Worm (Caenorhabditis elegans) whole organism, mixed stage, embryonic: ENCODE results near the gene C50B6.9.

Experiments
- bed-3 ChIP-seq: fragments of 200-800 bp; sonication (Bioruptor generic); optimal IDR thresholded peaks from 3 replicates; lab custom pipeline; 2018; ENCODE audit warnings: mild to moderate bottlenecking, missing genetic modification characterization, moderate library complexity, missing compliant biosample characterization
- blmp-1 ChIP-seq: fragments of 150-350 bp; optimal IDR thresholded peaks from 2 replicates; lab custom pipeline; 2014; ENCODE audit warnings: missing biosample characterization, missing genetic modification characterization
- ceh-39 ChIP-seq: fragments of 150-350 bp; optimal IDR thresholded peaks from 2 replicates; lab custom pipeline; 2014; ENCODE audit warnings: missing biosample characterization, missing genetic modification characterization
- ceh-43 ChIP-seq: fragments of 200-800 bp; sonication (Bioruptor generic); optimal IDR thresholded peaks from 2 replicates; lab custom pipeline; 2018; ENCODE audit warnings: mild to moderate bottlenecking, missing genetic modification characterization, moderate library complexity, missing compliant biosample characterization
- ceh-83 ChIP-seq: fragments of 200-800 bp; sonication (Bioruptor generic); optimal IDR thresholded peaks from 2 replicates; lab custom pipeline; 2018; ENCODE audit warnings: mild to moderate bottlenecking, missing genetic modification characterization, missing compliant biosample characterization
- cnd-1 ChIP-seq: fragments of 200-800 bp; sonication (Bioruptor generic); optimal IDR thresholded peaks from 2 replicates; lab custom pipeline; 2018; ENCODE audit warnings: mild to moderate bottlenecking, missing genetic modification characterization, missing compliant biosample characterization
- flh-1 ChIP-seq: fragments of 200-800 bp; sonication (Bioruptor generic); optimal IDR thresholded peaks from 2 replicates; lab custom pipeline; 2018; ENCODE audit warnings: mild to moderate bottlenecking, missing genetic modification characterization, moderate library complexity, missing compliant biosample characterization
- ham-2 ChIP-seq: fragments of 200-800 bp; sonication (Bioruptor generic); optimal IDR thresholded peaks from 2 replicates; lab custom pipeline; 2018; ENCODE audit warnings: mild to moderate bottlenecking, missing genetic modification characterization, missing compliant biosample characterization
- hlh-1 ChIP-seq: fragments of 150-350 bp; optimal IDR thresholded peaks from 2 replicates; lab custom pipeline; 2014; ENCODE audit warnings: missing biosample characterization, missing genetic modification reagents, missing genetic modification characterization
- lin-13 ChIP-seq: fragments of 150-350 bp; optimal IDR thresholded peaks from 2 replicates; lab custom pipeline; 2014; ENCODE audit warnings: missing biosample characterization, missing genetic modification characterization
- lin-32 ChIP-seq: fragments of 200-800 bp; sonication (Bioruptor generic); optimal IDR thresholded peaks from 2 replicates; lab custom pipeline; 2018; ENCODE audit warnings: mild to moderate bottlenecking, missing genetic modification characterization, missing compliant biosample characterization
- lsy-2 ChIP-seq: fragments of 150-350 bp; optimal IDR thresholded peaks from 2 replicates; lab custom pipeline; 2014; ENCODE audit warnings: missing biosample characterization, missing genetic modification characterization
- mab-5 ChIP-seq: fragments of 150-350 bp; optimal IDR thresholded peaks from 2 replicates; lab custom pipeline; 2014; ENCODE audit warnings: missing biosample characterization, missing genetic modification characterization
- mep-1 ChIP-seq: fragments of 150-350 bp; optimal IDR thresholded peaks from 2 replicates; lab custom pipeline; 2017; ENCODE audit warnings: missing biosample characterization, missing genetic modification reagents, missing genetic modification characterization, inconsistent platforms
- mls-2 ChIP-seq: sonication (generic microtip); optimal IDR thresholded peaks from 2 replicates; lab custom pipeline; 2016; ENCODE audit warnings: mild to moderate bottlenecking, missing genetic modification characterization, moderate library complexity, missing compliant biosample characterization
- nhr-12 ChIP-seq: fragments of 150-350 bp; optimal IDR thresholded peaks from 2 replicates; lab custom pipeline; 2014; ENCODE audit warnings: missing biosample characterization, missing genetic modification characterization
- nhr-2 ChIP-seq: fragments of 150-350 bp; optimal IDR thresholded peaks from 2 replicates; lab custom pipeline; 2014; ENCODE audit warnings: missing biosample characterization, missing genetic modification characterization
- nhr-28 ChIP-seq: fragments of 150-350 bp; optimal IDR thresholded peaks from 2 replicates; lab custom pipeline; 2014; ENCODE audit warnings: missing biosample characterization, missing genetic modification characterization
- nhr-76 ChIP-seq: sonication (generic microtip); optimal IDR thresholded peaks from 2 replicates; lab custom pipeline; 2017; ENCODE audit warnings: missing biosample characterization, missing genetic modification characterization
- pha-4 ChIP-seq: fragments of 150-350 bp; optimal IDR thresholded peaks from 2 replicates; lab custom pipeline; 2018; ENCODE audit warnings: missing biosample characterization, missing genetic modification reagents, missing genetic modification characterization
- sem-2 ChIP-seq: fragments of 200-800 bp; sonication (Bioruptor generic); optimal IDR thresholded peaks from 2 replicates; lab custom pipeline; 2018; ENCODE audit warnings: mild to moderate bottlenecking, missing genetic modification characterization, missing compliant biosample characterization
- snpc-4 ChIP-seq: fragments of 150-350 bp; optimal IDR thresholded peaks from 2 replicates; lab custom pipeline; 2014; ENCODE audit warnings: missing biosample characterization, missing genetic modification characterization
- sptf-1 ChIP-seq: sonication (generic microtip); optimal IDR thresholded peaks from 2 replicates; lab custom pipeline; 2017; ENCODE audit warnings: mild to moderate bottlenecking, missing genetic modification characterization, moderate library complexity, missing compliant biosample characterization
- tbx-8 ChIP-seq: fragments of 200-800 bp; sonication (Bioruptor generic); optimal IDR thresholded peaks from 2 replicates; lab custom pipeline; 2018; ENCODE audit warnings: mild to moderate bottlenecking, missing genetic modification characterization, moderate library complexity, missing compliant biosample characterization
- unc-120 ChIP-seq: sonication (generic microtip); optimal IDR thresholded peaks from 2 replicates; lab custom pipeline; 2017; ENCODE audit warnings: missing genetic modification characterization, missing compliant biosample characterization; ENCODE audit not compliant: poor library complexity, severe bottlenecking
- unc-39 ChIP-seq: fragments of 150-350 bp; optimal IDR thresholded peaks from 2 replicates; lab custom pipeline; 2014; ENCODE audit warnings: missing biosample characterization, missing genetic modification characterization
- unc-62 ChIP-seq: fragments of 150-350 bp; optimal IDR thresholded peaks from 2 replicates; lab custom pipeline; 2014; ENCODE audit warnings: missing biosample characterization, missing genetic modification reagents, missing genetic modification characterization
- zip-8 ChIP-seq: fragments of 150-350 bp; optimal IDR thresholded peaks from 2 replicates; lab custom pipeline; 2014; ENCODE audit warnings: missing biosample characterization, missing genetic modification characterization

C50B6.9 gene

DNA sequence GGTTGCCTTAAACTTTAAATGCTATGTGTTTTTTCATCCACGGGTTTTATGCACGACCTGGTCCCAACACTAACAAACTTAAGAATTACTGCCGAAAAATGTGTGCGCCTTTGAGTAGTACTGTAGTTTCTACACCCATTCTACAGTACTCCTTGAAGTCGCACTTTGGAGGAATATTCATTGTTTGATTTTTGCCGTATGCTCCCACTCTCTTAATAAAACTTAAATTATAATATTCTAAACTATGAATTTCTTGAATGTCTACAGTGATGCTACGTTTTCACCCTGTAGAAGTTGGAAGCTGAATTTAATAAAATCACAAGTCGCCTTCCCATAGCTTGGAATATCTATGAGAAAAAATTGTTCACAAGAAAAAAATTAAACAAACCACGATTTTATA, 26.4 kb upstream of the C50B6.9 start:
- no peak for TF ChIP-seq snpc-4 (tag; lab: Kevin White, UChicago)
- no peak for TF ChIP-seq unc-62 (GFP tag; lab: Kevin White, UChicago)
- TF ChIP-seq zip-8 (tag; lab: Kevin White, UChicago), result no peak
- no peak for TF ChIP-seq mab-5
- TF ChIP-seq blmp-1, result no peak
- TF ChIP-seq mls-2 (tag; lab: Kevin White, UChicago), result no peak
- TF ChIP-seq unc-39 (tag; lab: Kevin White, UChicago), result no peak
- TF ChIP-seq nhr-12 (tag; lab: Kevin White, UChicago), result no peak
- TF ChIP-seq, all 35 proteins: peak for 0

DNA sequence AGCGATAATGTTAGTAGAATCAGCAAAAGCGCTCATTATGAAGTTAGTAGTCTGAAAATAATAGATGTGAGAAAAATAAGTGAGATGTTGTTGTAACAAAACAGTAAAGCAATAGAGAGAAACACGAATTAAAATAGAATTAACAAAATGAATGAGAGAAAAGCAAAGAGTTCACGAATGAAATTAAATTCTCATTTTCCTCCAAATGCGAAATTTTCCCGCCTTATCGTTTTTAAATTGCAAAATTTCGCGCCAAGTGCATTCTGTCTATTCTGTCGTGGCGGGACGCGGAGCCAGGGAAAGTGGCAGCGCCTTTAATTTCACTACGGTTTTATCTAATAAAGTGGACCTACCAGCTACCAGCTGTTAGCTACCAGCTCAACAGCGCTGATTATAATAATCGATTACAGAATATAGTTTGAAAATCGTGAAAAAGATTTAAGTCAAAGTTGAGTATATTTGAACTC, 23.9 kb upstream of the C50B6.9 start, which contains the start of gene nasp-2:
nasp-2 (minus strand) TSS at position 51 of the 467 bp plus-strand sequence.
- TF ChIP-seq bed-3 (GFP tag; lab: Kevin White, UChicago) (no peak), unc-62 (GFP tag; lab: Kevin White, UChicago) (no peak), sem-2 (GFP tag; lab: Kevin White, UChicago) (no peak), unc-120 (no peak), unc-39 (tag; lab: Kevin White, UChicago) (no peak), lsy-2 (tag; lab: Kevin White, UChicago) (no peak), pha-4 (tag; lab: Kevin White, UChicago) (no peak)

DNA sequence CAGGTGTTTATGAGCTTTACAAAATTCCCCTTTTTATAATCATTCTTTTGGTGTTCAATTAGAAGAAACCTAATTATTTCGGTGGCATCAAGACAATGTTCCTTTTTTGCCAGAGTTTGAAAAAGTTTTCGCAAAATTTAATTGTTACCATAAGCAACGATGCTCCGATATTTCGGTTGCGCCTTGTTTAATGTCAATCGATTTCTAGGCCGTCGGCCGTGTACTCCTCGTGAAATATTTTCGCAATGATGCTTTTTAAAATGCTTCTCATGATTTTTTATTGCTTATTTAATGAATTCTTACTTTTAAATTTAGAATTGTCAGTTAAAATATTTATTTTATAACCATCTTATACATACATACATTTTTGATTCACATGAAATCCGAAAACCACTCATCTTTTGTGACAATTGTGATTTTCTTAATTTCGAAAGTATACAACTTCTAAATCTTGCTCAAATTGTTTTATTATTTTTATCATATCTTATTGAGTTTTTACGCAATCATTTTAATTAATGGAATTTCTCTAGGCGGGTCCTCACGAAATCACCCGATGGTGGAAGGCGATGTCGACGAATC, 23.0 kb upstream of the C50B6.9 start, which contains the start of gene C50B6.3:
C50B6.3 (plus strand) TSS at position 529 of the 579 bp plus-strand sequence.
- peak; percentile 31 for TF ChIP-seq ceh-39
- no peak for TF ChIP-seq tbx-8
- TF ChIP-seq pha-4 (tag; lab: Kevin White, UChicago), result peak; percentile 17
- peak; percentile 57 for TF ChIP-seq mep-1
- no peak for TF ChIP-seq ceh-43 (GFP tag; lab: Kevin White, UChicago)
- TF ChIP-seq lsy-2 (tag; lab: Kevin White, UChicago), result peak; percentile 62
- TF ChIP-seq lin-13 (tag; lab: Kevin White, UChicago), result peak; percentile 25

DNA sequence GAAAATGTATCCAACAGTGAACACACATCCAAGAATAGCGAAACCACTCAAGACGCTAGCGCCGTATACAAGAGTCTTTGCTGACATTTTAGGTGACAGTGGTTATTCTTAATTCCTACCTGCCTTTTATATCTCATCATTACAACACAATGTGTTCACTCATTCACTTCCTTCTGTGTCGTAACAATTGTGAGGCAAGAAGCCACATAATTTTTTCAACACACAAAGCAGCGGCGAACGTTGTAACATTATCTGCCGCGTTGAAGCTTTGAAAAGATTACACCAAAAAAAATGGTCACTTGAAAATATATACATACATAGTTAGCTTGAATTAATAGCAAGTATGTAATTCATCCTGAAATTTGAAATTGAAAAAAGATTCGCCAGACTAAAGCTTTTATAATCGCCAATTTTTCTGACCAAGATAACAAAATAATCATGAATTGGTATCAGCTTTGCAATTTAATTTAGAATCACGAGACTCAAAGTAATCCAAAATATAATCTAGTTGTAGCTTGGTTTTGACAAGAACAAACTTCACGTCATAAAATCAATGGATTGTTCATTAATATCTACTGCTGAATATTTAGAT, 18.2 kb upstream of the C50B6.9 start, which contains the start of the genes col-161 and srh-18:
col-161 (minus strand) TSS at position 101 of the 592 bp plus-strand sequence.
srh-18 (plus strand) TSS at position 542 of the 592 bp plus-strand sequence.
- no peak for TF ChIP-seq sem-2 (GFP tag; lab: Kevin White, UChicago)
- TF ChIP-seq lsy-2 (tag; lab: Kevin White, UChicago), result no peak
- no peak for TF ChIP-seq ceh-39
- no peak for TF ChIP-seq cnd-1 (tag; lab: Kevin White, UChicago)
- no peak for TF ChIP-seq ceh-83 (GFP tag; lab: Kevin White, UChicago)
- TF ChIP-seq mab-5, result no peak
- TF ChIP-seq nhr-28, result no peak
- TF ChIP-seq unc-39 (tag; lab: Kevin White, UChicago), result no peak
- TF ChIP-seq nhr-2 (tag; lab: Kevin White, UChicago), result no peak
- no peak for TF ChIP-seq sptf-1 (tag; lab: Kevin White, UChicago)
- no peak for TF ChIP-seq snpc-4 (tag; lab: Kevin White, UChicago)
- TF ChIP-seq lin-32 (GFP tag; lab: Kevin White, UChicago), result no peak
- TF ChIP-seq flh-1, result no peak
- no peak for TF ChIP-seq ceh-43 (GFP tag; lab: Kevin White, UChicago)
- TF ChIP-seq lin-13 (tag; lab: Kevin White, UChicago), result no peak
- no peak for TF ChIP-seq blmp-1
- TF ChIP-seq, all 35 proteins: peak for 0

DNA sequence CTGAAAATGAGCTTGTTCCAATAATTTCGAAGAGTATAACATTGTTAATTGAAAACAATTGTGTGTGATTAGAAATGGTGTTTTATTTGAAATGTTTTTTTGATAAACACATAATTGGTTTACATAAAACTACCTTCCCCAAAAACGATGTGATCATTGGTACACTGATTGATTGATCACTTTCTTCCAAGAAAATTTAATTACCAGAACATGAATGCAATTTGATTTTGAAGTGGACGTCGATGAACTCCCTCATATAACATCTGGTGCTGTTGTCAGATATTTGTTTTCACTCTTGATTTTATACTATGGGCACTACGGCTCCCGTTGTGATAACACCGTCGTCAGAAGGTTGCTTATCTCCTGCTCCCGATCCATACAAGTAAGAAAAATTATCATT, 15.5 kb upstream of the C50B6.9 start, which contains the start of gene srh-15:
srh-15 (plus strand) TSS at position 301 of the 400 bp plus-strand sequence.
- TF ChIP-seq nhr-76 (no peak), hlh-1 (no peak), tbx-8 (no peak), blmp-1 (no peak), unc-120 (no peak), snpc-4 (tag; lab: Kevin White, UChicago) (no peak), nhr-12 (tag; lab: Kevin White, UChicago) (no peak), mls-2 (tag; lab: Kevin White, UChicago) (no peak), cnd-1 (tag; lab: Kevin White, UChicago) (no peak), bed-3 (GFP tag; lab: Kevin White, UChicago) (no peak), mab-5 (no peak), flh-1 (no peak), ceh-39 (no peak), lin-32 (GFP tag; lab: Kevin White, UChicago) (no peak), lin-13 (tag; lab: Kevin White, UChicago) (no peak), ham-2 (no peak), pha-4 (tag; lab: Kevin White, UChicago) (no peak), ceh-43 (GFP tag; lab: Kevin White, UChicago) (no peak), mep-1 (no peak), zip-8 (tag; lab: Kevin White, UChicago) (no peak)
